Worm (Caenorhabditis elegans): ENCODE measurements around the gene F33G12.7.

F33G12.7 gene

ce11 chrII:5061794-5062368 lies 21.4 kb upstream of the F33G12.7 start, which contains the start of gene smc-5 (continued):
- TF ChIP-seq ets-4 (GFP tag; optimal IDR thresholded peaks at IDR 0.05) (no peak), lin-54 (GFP tag; optimal IDR thresholded peaks at IDR 0.05) (peak; percentile 71), ztf-22 (GFP tag; optimal IDR thresholded peaks at IDR 0.05) (no peak), lir-1 (GFP tag; conservative IDR thresholded peaks at IDR 0.05) (no peak), ccch-3 (GFP tag; optimal IDR thresholded peaks at IDR 0.05) (no peak), athp-1 (tag; optimal IDR thresholded peaks at IDR 0.05) (no peak), ztf-25 (GFP tag; IDR thresholded peaks at IDR 0.05) (no peak), Y53G8AR.9 (GFP tag; conservative IDR thresholded peaks at IDR 0.05) (no peak), mxl-1 (tag; optimal IDR thresholded peaks at IDR 0.05) (no peak), ama-1 (optimal IDR thresholded peaks at IDR 0.05) (no peak), ama-1 (GFP tag; optimal IDR thresholded peaks at IDR 0.05) (no peak), mcd-1 (GFP tag; IDR thresholded peaks at IDR 0.05) (peak; percentile 91), C17E4.6 (GFP tag; IDR thresholded peaks at IDR 0.05) (no peak), let-526 (GFP tag; IDR thresholded peaks at IDR 0.05) (no peak), ztf-6 (GFP tag; IDR thresholded peaks at IDR 0.05) (no peak), ceh-100 (GFP tag; IDR thresholded peaks at IDR 0.05) (peak; percentile 96), K12H6.12 (tag; optimal IDR thresholded peaks at IDR 0.05) (no peak), tlf-1 (GFP tag; optimal IDR thresholded peaks at IDR 0.05) (peak; percentile 0), dpl-1 (GFP tag; optimal IDR thresholded peaks at IDR 0.05) (peak; percentile 84), hmg-1.2 (GFP tag; IDR thresholded peaks at IDR 0.05) (peak; percentile 42; the same call in 1 of the 2 replicates), aptf-3 (GFP tag; IDR thresholded peaks at IDR 0.05) (no peak), bed-1 (GFP tag; IDR thresholded peaks at IDR 0.05) (no peak), hmg-20 (GFP tag; IDR thresholded peaks at IDR 0.05) (no peak), snpc-3.4 (tag; optimal IDR thresholded peaks at IDR 0.05) (peak; percentile 66), T07F8.4 (tag; optimal IDR thresholded peaks at IDR 0.05) (no peak), akir-1 (GFP tag; optimal IDR thresholded peaks at IDR 0.05) (no peak), lin-35 (GFP tag; optimal IDR thresholded peaks at IDR 0.05) (peak in 2 of 3 experiments; percentile 24 to 66), hlh-12 (tag; optimal IDR thresholded peaks at IDR 0.05) (no peak), ztf-3 (GFP tag; optimal IDR thresholded peaks at IDR 0.05) (no peak), B0336.3 (GFP tag; IDR thresholded peaks at IDR 0.05) (no peak), pbrm-1 (GFP tag; IDR thresholded peaks at IDR 0.05) (no peak), snpc-1.3 (tag; optimal IDR thresholded peaks at IDR 0.05; ENCODE audit: insufficient read depth) (peak; percentile 28), hlh-26 (GFP tag; conservative IDR thresholded peaks at IDR 0.05) (no peak), sdz-38 (tag; optimal IDR thresholded peaks at IDR 0.05) (no peak), Y95B8A.8 (GFP tag; IDR thresholded peaks at IDR 0.05) (no peak), gei-17 (GFP tag; optimal IDR thresholded peaks at IDR 0.05) (no peak), egrh-3 (GFP tag; IDR thresholded peaks at IDR 0.05) (no peak; the same call in 1 of the 2 replicates), snpc-1.1 (tag; optimal IDR thresholded peaks at IDR 0.05; ENCODE audit: insufficient read depth) (peak; percentile 24), madf-8 (GFP tag; conservative IDR thresholded peaks at IDR 0.05) (peak; percentile 80), snpc-4 (GFP tag; optimal IDR thresholded peaks at IDR 0.05) (peak; percentile 18), snpc-4 (tag; optimal IDR thresholded peaks at IDR 0.05) (peak in 3 of 4 experiments; percentile 66 to 84 (median 68)), ztf-28 (GFP tag; IDR thresholded peaks at IDR 0.05) (no peak), bed-2 (GFP tag; IDR thresholded peaks at IDR 0.05) (no peak), hsf-1 (GFP tag; IDR thresholded peaks at IDR 0.05) (no peak)

Measured in whole organism, young adult.